Worm (Caenorhabditis elegans): Measurements from ENCODE around the gene lin-23.

Gene lin-23

ce11 chrII:6343893-6344292 lies 27.2 kb upstream of the lin-23 start, which contains the start of gene txt-18:
TSS of gene txt-18 (plus strand) at chrII:6344072.
- no peak for TF ChIP-seq nhr-6 (tag; optimal IDR thresholded peaks at IDR 0.05)
- no peak for TF ChIP-seq zag-1 (tag; optimal IDR thresholded peaks at IDR 0.05)
- no peak for TF ChIP-seq ztf-11 (tag; optimal IDR thresholded peaks at IDR 0.05)
- TF ChIP-seq nhr-23 (tag; optimal IDR thresholded peaks at IDR 0.05), result no peak
- TF ChIP-seq sma-3 (GFP tag; optimal IDR thresholded peaks at IDR 0.05), result no peak
- no peak for TF ChIP-seq R02D3.7 (tag; optimal IDR thresholded peaks at IDR 0.05)
- no peak for TF ChIP-seq mab-5 (tag; optimal IDR thresholded peaks at IDR 0.05)
- TF ChIP-seq nhr-12 (tag; optimal IDR thresholded peaks at IDR 0.05), result no peak
- TF ChIP-seq Y55F3AM.14 (GFP tag; optimal IDR thresholded peaks at IDR 0.05), result no peak
- peak; percentile 72 for TF ChIP-seq nhr-25 (tag; optimal IDR thresholded peaks at IDR 0.05)
- TF ChIP-seq lsy-2 (tag; optimal IDR thresholded peaks at IDR 0.05), result peak in 1 of 2 experiments; percentile 34
- peak; percentile 48 for TF ChIP-seq sma-9 (GFP tag; optimal IDR thresholded peaks at IDR 0.05)
- no peak for TF ChIP-seq sma-9 (tag; optimal IDR thresholded peaks at IDR 0.05)
- TF ChIP-seq egl-27 (tag; optimal IDR thresholded peaks at IDR 0.05), result peak; percentile 17
- TF ChIP-seq ama-1 (optimal IDR thresholded peaks at IDR 0.05), result no peak
- no peak for TF ChIP-seq elt-3 (tag; optimal IDR thresholded peaks at IDR 0.05)
- no peak for TF ChIP-seq nhr-77 (tag; optimal IDR thresholded peaks at IDR 0.05)
- TF ChIP-seq blmp-1 (tag; optimal IDR thresholded peaks at IDR 0.05; ENCODE audit: insufficient read depth), result peak; percentile 72
- peak; percentile 27 for TF ChIP-seq C34F6.9 (tag; optimal IDR thresholded peaks at IDR 0.05)
- no peak for TF ChIP-seq snpc-4 (tag; optimal IDR thresholded peaks at IDR 0.05)
- no peak for TF ChIP-seq ceh-82 (tag; optimal IDR thresholded peaks at IDR 0.05)
- TF ChIP-seq ztf-4 (tag; optimal IDR thresholded peaks at IDR 0.05), result peak; percentile 6
- no peak for TF ChIP-seq nhr-11 (tag; optimal IDR thresholded peaks at IDR 0.05)
- TF ChIP-seq unc-55 (GFP tag; optimal IDR thresholded peaks at IDR 0.05), result peak; percentile 4
- TF ChIP-seq fos-1 (tag; optimal IDR thresholded peaks at IDR 0.05), result no peak
- TF ChIP-seq nhr-10 (tag; optimal IDR thresholded peaks at IDR 0.05), result no peak
- TF ChIP-seq ZK546.5 (tag; optimal IDR thresholded peaks at IDR 0.05), result no peak
- TF ChIP-seq alr-1 (tag; optimal IDR thresholded peaks at IDR 0.05), result no peak
- TF ChIP-seq dmd-4 (tag; optimal IDR thresholded peaks at IDR 0.05), result no peak
- no peak for TF ChIP-seq mbf-1 (tag; optimal IDR thresholded peaks at IDR 0.05)
- peak; percentile 59 for TF ChIP-seq nhr-129 (tag; optimal IDR thresholded peaks at IDR 0.05)
- TF ChIP-seq skn-1 (tag; optimal IDR thresholded peaks at IDR 0.05), result no peak
- TF ChIP-seq F13H6.1 (tag; optimal IDR thresholded peaks at IDR 0.05), result peak; percentile 13
- no peak for TF ChIP-seq peb-1 (tag; optimal IDR thresholded peaks at IDR 0.05)
- peak; percentile 39 for TF ChIP-seq nhr-21 (tag; optimal IDR thresholded peaks at IDR 0.05)
- TF ChIP-seq ceh-16 (tag; optimal IDR thresholded peaks at IDR 0.05), result no peak
- TF ChIP-seq mdl-1 (tag; optimal IDR thresholded peaks at IDR 0.05), result no peak
- TF ChIP-seq unc-39 (tag; optimal IDR thresholded peaks at IDR 0.05), result no peak
- no peak for TF ChIP-seq unc-62 (GFP tag; optimal IDR thresholded peaks at IDR 0.05)
- no peak for TF ChIP-seq sem-4 (tag; optimal IDR thresholded peaks at IDR 0.05)
- peak; percentile 9 for TF ChIP-seq crh-2 (tag; optimal IDR thresholded peaks at IDR 0.05)
- no peak for TF ChIP-seq ztf-1 (GFP tag; conservative IDR thresholded peaks at IDR 0.05)
- TF ChIP-seq lin-11 (tag; optimal IDR thresholded peaks at IDR 0.05), result no peak
- no peak for TF ChIP-seq aly-2 (tag; optimal IDR thresholded peaks at IDR 0.05)
- no peak for TF ChIP-seq elt-1 (tag; optimal IDR thresholded peaks at IDR 0.05)
- TF ChIP-seq nhr-237 (tag; optimal IDR thresholded peaks at IDR 0.05), result no peak
- no peak for TF ChIP-seq gmeb-1 (tag; optimal IDR thresholded peaks at IDR 0.05)
- no peak for TF ChIP-seq lin-13 (GFP tag; optimal IDR thresholded peaks at IDR 0.05)
- TF ChIP-seq lin-39 (tag; optimal IDR thresholded peaks at IDR 0.05), result no peak

All from whole organism, L2 larva.